Worm (Caenorhabditis elegans) whole organism, young adult: ENCODE results near the gene F09B9.5.
A peak's percentile ranks its signal among the peaks of the same experiment; 100 is the strongest.

ENCODE experiments used
- B0035.1 ChIP-seq: sonication (generic microtip); optimal IDR thresholded peaks from 2 replicates; lab custom pipeline; 2016; ENCODE audit warnings: missing genetic modification characterization, mild to moderate bottlenecking, missing compliant biosample characterization, missing genotype, missing genetic modification reagents
- B0336.3 ChIP-seq: fragments of 200-800 bp; sonication (Bioruptor generic); IDR thresholded peaks from 2 replicates; pipeline ENCODE4 v1.3.6; 2022; ENCODE audit warnings: missing genetic modification characterization, missing compliant biosample characterization
- D2030.7 ChIP-seq: fragments of 200-800 bp; sonication (Bioruptor generic); IDR thresholded peaks from 2 replicates; pipeline ENCODE4 v1.3.6; 2022; ENCODE audit warnings: missing genetic modification reagents, missing genetic modification characterization, missing compliant biosample characterization
- F10E7.11 ChIP-seq: sonication (generic microtip); optimal IDR thresholded peaks from 2 replicates; lab custom pipeline; 2017; ENCODE audit warnings: mild to moderate bottlenecking, missing genetic modification characterization, moderate library complexity, missing compliant biosample characterization
- F37B4.10 ChIP-seq: fragments of 200-800 bp; sonication (Bioruptor generic); IDR thresholded peaks from 2 replicates; pipeline ENCODE4 v1.3.6; 2022; ENCODE audit warnings: missing genetic modification characterization, missing compliant biosample characterization
- F39B2.1 ChIP-seq: fragments of 200-800 bp; sonication (Bioruptor generic); IDR thresholded peaks from 2 replicates; pipeline ENCODE4 v1.3.6; 2022; ENCODE audit warnings: missing genetic modification reagents, missing genetic modification characterization, missing compliant biosample characterization
- F57A8.1 ChIP-seq: fragments of 200-800 bp; sonication (Bioruptor generic); optimal IDR thresholded peaks from 2 replicates; lab custom pipeline; 2018; ENCODE audit warnings: mild to moderate bottlenecking, missing genetic modification characterization, moderate library complexity, missing compliant biosample characterization
- K11D2.4 ChIP-seq: fragments of 200-800 bp; sonication (Bioruptor generic); IDR thresholded peaks from 2 replicates; pipeline ENCODE4 v1.3.6; 2022; ENCODE audit warnings: missing genetic modification reagents, missing genetic modification characterization, missing compliant biosample characterization
- K12H6.12 ChIP-seq: fragments of 200-800 bp; sonication (Bioruptor generic); optimal IDR thresholded peaks from 2 replicates; lab custom pipeline; 2018; ENCODE audit warnings: mild to moderate bottlenecking, missing genetic modification characterization, missing compliant biosample characterization
- T26A5.8 ChIP-seq: sonication (generic microtip); optimal IDR thresholded peaks from 2 replicates; lab custom pipeline; 2016; ENCODE audit warnings: missing genetic modification characterization, missing compliant biosample characterization
- Y53G8AR.9 ChIP-seq: fragments of 200-800 bp; sonication (Bioruptor generic); conservative IDR thresholded peaks from 2 replicates; pipeline ENCODE4 v1.3.6; 2022; ENCODE audit warnings: missing genetic modification reagents, missing genetic modification characterization, missing compliant biosample characterization
- Y67H2A.10 ChIP-seq: fragments of 200-800 bp; sonication (Bioruptor generic); conservative IDR thresholded peaks from 2 replicates; pipeline ENCODE4 v1.3.6; 2022; ENCODE audit warnings: missing genetic modification reagents, missing genetic modification characterization, missing compliant biosample characterization
- akir-1 ChIP-seq: fragments of 200-800 bp; sonication (Bioruptor generic); optimal IDR thresholded peaks from 2 replicates; lab custom pipeline; 2018; ENCODE audit warnings: mild to moderate bottlenecking, missing genetic modification characterization, moderate library complexity, missing compliant biosample characterization
- aptf-2 ChIP-seq: fragments of 200-800 bp; sonication (Bioruptor generic); conservative IDR thresholded peaks from 2 replicates; pipeline ENCODE4 v1.3.6; 2022; ENCODE audit warnings: missing genetic modification reagents, missing genetic modification characterization, missing compliant biosample characterization
- attf-6 ChIP-seq: fragments of 200-800 bp; sonication (Bioruptor generic); IDR thresholded peaks from 2 replicates; pipeline ENCODE4 v1.3.6; 2022; ENCODE audit warnings: missing genetic modification reagents, missing genetic modification characterization, missing compliant biosample characterization
- bed-2 ChIP-seq: fragments of 200-800 bp; sonication (Bioruptor generic); IDR thresholded peaks from 2 replicates; pipeline ENCODE4 v1.3.6; 2022; ENCODE audit warnings: missing genetic modification reagents, missing genetic modification characterization, missing compliant biosample characterization
- cebp-2 ChIP-seq: fragments of 200-800 bp; sonication (Bioruptor generic); IDR thresholded peaks from 2 replicates; pipeline ENCODE4 v1.3.6; 2022; ENCODE audit warnings: missing genetic modification characterization, missing compliant biosample characterization
- ceh-100 ChIP-seq: fragments of 200-800 bp; sonication (Bioruptor generic); IDR thresholded peaks from 2 replicates; pipeline ENCODE4 v1.3.6; 2022; ENCODE audit warnings: missing genetic modification reagents, missing genetic modification characterization, missing compliant biosample characterization
- ceh-91 ChIP-seq: fragments of 200-800 bp; sonication (Bioruptor generic); IDR thresholded peaks from 2 replicates; pipeline ENCODE4 v1.3.6; 2022; ENCODE audit warnings: missing genetic modification reagents, missing genetic modification characterization, missing compliant biosample characterization
- dox-1 ChIP-seq: fragments of 200-800 bp; sonication (Bioruptor generic); IDR thresholded peaks from 2 replicates; pipeline ENCODE4 v1.3.6; 2022; ENCODE audit warnings: missing genetic modification reagents, missing genetic modification characterization, missing compliant biosample characterization
- efl-1 ChIP-seq: fragments of 150-350 bp; optimal IDR thresholded peaks from 2 replicates; lab custom pipeline; 2014; ENCODE audit warnings: missing biosample characterization, missing genetic modification reagents, missing genetic modification characterization
- egrh-3 ChIP-seq: fragments of 200-800 bp; sonication (Bioruptor generic); IDR thresholded peaks from 2 replicates; pipeline ENCODE4 v1.3.6; 2022; ENCODE audit warnings: missing genetic modification reagents, missing genetic modification characterization, missing compliant biosample characterization
- ekl-4 ChIP-seq: fragments of 200-800 bp; sonication (Bioruptor generic); IDR thresholded peaks from 2 replicates; pipeline ENCODE4 v1.3.6; 2022; ENCODE audit warnings: missing genetic modification reagents, missing genetic modification characterization, missing compliant biosample characterization
- fkh-3 ChIP-seq: sonication (generic microtip); optimal IDR thresholded peaks from 2 replicates; lab custom pipeline; 2016; ENCODE audit warnings: mild to moderate bottlenecking, missing genetic modification characterization, missing compliant biosample characterization
- hlh-12 ChIP-seq: sonication (generic microtip); optimal IDR thresholded peaks from 2 replicates; lab custom pipeline; 2016; ENCODE audit warnings: missing genetic modification characterization, missing compliant biosample characterization
- hmg-1.2 ChIP-seq: fragments of 200-800 bp; sonication (Bioruptor generic); IDR thresholded peaks from 2 replicates; pipeline ENCODE4 v1.3.6; 2022; ENCODE audit warnings: missing genetic modification reagents, missing genetic modification characterization, missing compliant biosample characterization
- lag-1 ChIP-seq: fragments of 200-800 bp; sonication (Bioruptor generic); IDR thresholded peaks from 2 replicates; pipeline ENCODE4 v1.3.6; 2022; ENCODE audit warnings: missing genetic modification reagents, missing genetic modification characterization, missing compliant biosample characterization
- lin-35 ChIP-seq, 3 experiments: fragments of 150-350 bp in 2 of 3; sonication (generic microtip) in 1 of 3; optimal IDR thresholded peaks; 2 replicates each; lab custom pipeline; 2014 to 2018; ENCODE audit warnings: missing biosample characterization in 3 of 3, missing genetic modification characterization in 3 of 3, missing genetic modification reagents in 3 of 3
- madf-10 ChIP-seq: sonication (generic microtip); optimal IDR thresholded peaks from 2 replicates; lab custom pipeline; 2016; ENCODE audit warnings: mild to moderate bottlenecking, missing genetic modification characterization, missing compliant biosample characterization
- madf-6 ChIP-seq: fragments of 200-800 bp; sonication (Bioruptor generic); IDR thresholded peaks from 2 replicates; pipeline ENCODE4 v1.3.6; 2022; ENCODE audit warnings: missing genetic modification reagents, missing genetic modification characterization, missing compliant biosample characterization
- mcd-1 ChIP-seq: fragments of 200-800 bp; sonication (Bioruptor generic); IDR thresholded peaks from 2 replicates; pipeline ENCODE4 v1.3.6; 2022; ENCODE audit warnings: missing genetic modification reagents, missing genetic modification characterization, missing compliant biosample characterization
- mes-4 ChIP-seq: sonication (generic microtip); optimal IDR thresholded peaks from 2 replicates; lab custom pipeline; 2016; ENCODE audit warnings: missing genotype, missing genetic modification characterization, missing compliant biosample characterization
- nfya-1 ChIP-seq: sonication (generic microtip); optimal IDR thresholded peaks from 2 replicates; lab custom pipeline; 2017; ENCODE audit warnings: antibody characterized with exemption, missing compliant biosample characterization, missing genetic modification characterization, borderline replicate concordance; ENCODE audit not compliant: insufficient read depth
- nfya-2 ChIP-seq: fragments of 200-800 bp; sonication (Bioruptor generic); IDR thresholded peaks from 2 replicates; pipeline ENCODE4 v1.3.6; 2022; ENCODE audit warnings: missing genetic modification reagents, missing genetic modification characterization, missing compliant biosample characterization
- nhr-80 ChIP-seq: sonication (generic microtip); optimal IDR thresholded peaks from 2 replicates; lab custom pipeline; 2016; ENCODE audit warnings: missing genetic modification characterization, missing compliant biosample characterization
- pbrm-1 ChIP-seq: fragments of 200-800 bp; sonication (Bioruptor generic); IDR thresholded peaks from 2 replicates; pipeline ENCODE4 v1.3.6; 2022; ENCODE audit warnings: missing genetic modification reagents, missing genetic modification characterization, missing compliant biosample characterization
- pha-4 ChIP-seq: fragments of 150-350 bp; sonication (generic microtip); optimal IDR thresholded peaks from 2 replicates; lab custom pipeline; 2014; ENCODE audit warnings: missing biosample characterization, missing genetic modification reagents, missing genetic modification characterization
- rcor-1 ChIP-seq: fragments of 200-800 bp; sonication (Bioruptor generic); IDR thresholded peaks from 2 replicates; pipeline ENCODE4 v1.3.6; 2022; ENCODE audit warnings: missing genetic modification reagents, missing genetic modification characterization, missing compliant biosample characterization
- rpc-1 ChIP-seq, 2 experiments: fragments of 150-350 bp in 1 of 2; sonication (generic microtip) in 1 of 2; optimal IDR thresholded peaks; 2 replicates each; lab custom pipeline; 2014 to 2018; ENCODE audit warnings: missing biosample characterization in 1 of 2, missing genetic modification characterization in 1 of 2, missing genetic modification reagents in 1 of 2, missing genotype in 1 of 2
- snpc-1.1 ChIP-seq: sonication (generic microtip); optimal IDR thresholded peaks from 2 replicates; lab custom pipeline; 2017; ENCODE audit warnings: missing genetic modification characterization, mild to moderate bottlenecking, missing compliant biosample characterization, antibody characterized with exemption, moderate library complexity, missing genotype, missing genetic modification reagents; ENCODE audit not compliant: insufficient read depth
- tlf-1 ChIP-seq: fragments of 200-800 bp; sonication (Bioruptor generic); optimal IDR thresholded peaks from 2 replicates; lab custom pipeline; 2018; ENCODE audit warnings: mild to moderate bottlenecking, missing genetic modification characterization, missing compliant biosample characterization
- xnd-1 ChIP-seq: sonication (generic microtip); optimal IDR thresholded peaks from 2 replicates; lab custom pipeline; 2016; ENCODE audit warnings: missing genotype, missing genetic modification reagents, missing genetic modification characterization, missing compliant biosample characterization
- zfh-2 ChIP-seq: fragments of 200-800 bp; sonication (Bioruptor generic); conservative IDR thresholded peaks from 2 replicates; pipeline ENCODE4 v1.3.6; 2022; ENCODE audit warnings: missing genetic modification reagents, missing genetic modification characterization, missing compliant biosample characterization
- zim-3 ChIP-seq: sonication (generic microtip); optimal IDR thresholded peaks from 2 replicates; lab custom pipeline; 2017; ENCODE audit warnings: mild to moderate bottlenecking, missing genetic modification characterization, moderate library complexity, missing compliant biosample characterization
- ztf-25 ChIP-seq: fragments of 200-800 bp; sonication (Bioruptor generic); IDR thresholded peaks from 2 replicates; pipeline ENCODE4 v1.3.6; 2022; ENCODE audit warnings: missing genetic modification reagents, missing genetic modification characterization, missing compliant biosample characterization

F09B9.5 gene

ce11 chrX:10148235-10148872, 6.3 kb upstream of the F09B9.5 start (continued):
- 0 out of 2 replicates have a peak, but pooled peaks have one; percentile 61 for TF ChIP-seq ztf-25 (GFP tag; lab: Robert Waterston, UW)
- TF ChIP-seq Y67H2A.10 = no peak
- 0 out of 2 replicates have a peak, but pooled peaks have one; percentile 3 for TF ChIP-seq mcd-1 (GFP tag; lab: Robert Waterston, UW)
- TF ChIP-seq ceh-91 (GFP tag; lab: Robert Waterston, UW) = 0 out of 2 replicates have a peak, but pooled peaks have one; percentile 23
- TF ChIP-seq tlf-1 (GFP tag; lab: Kevin White, UChicago) = no peak
- no peak for TF ChIP-seq zim-3 (tag; lab: Kevin White, UChicago)
- TF ChIP-seq T26A5.8 (tag; lab: Kevin White, UChicago) = no peak
- no peak for TF ChIP-seq F10E7.11 (tag; lab: Kevin White, UChicago)
- no peak for TF ChIP-seq egrh-3 (GFP tag; lab: Robert Waterston, UW)
- TF ChIP-seq xnd-1 (tag; lab: Kevin White, UChicago) = no peak
- no peak for TF ChIP-seq lag-1 (GFP tag; lab: Robert Waterston, UW)
- TF ChIP-seq ceh-100 (GFP tag; lab: Robert Waterston, UW) = no peak
- 0 out of 2 replicates have a peak, but pooled peaks have one; percentile 70 for TF ChIP-seq cebp-2
- TF ChIP-seq dox-1 (GFP tag; lab: Robert Waterston, UW) = peak; percentile 56
- TF ChIP-seq madf-10 (tag; lab: Kevin White, UChicago) = peak; percentile 55
- TF ChIP-seq attf-6 = 0 out of 2 replicates have a peak, but pooled peaks have one; percentile 36
- no peak for TF ChIP-seq nfya-2 (GFP tag; lab: Robert Waterston, UW)
- no peak for TF ChIP-seq nfya-1
- 0 out of 2 replicates have a peak, but pooled peaks have one; percentile 32 for TF ChIP-seq B0336.3
- TF ChIP-seq K12H6.12 = peak; percentile 14
- TF ChIP-seq hlh-12 = no peak
- TF ChIP-seq ekl-4 = peak; percentile 55; the same call in 1 of the 2 replicates
- peak; percentile 23 for TF ChIP-seq nhr-80 (tag; lab: Kevin White, UChicago)
- peak; percentile 63; the same call in 1 of the 2 replicates for TF ChIP-seq madf-6 (GFP tag; lab: Robert Waterston, UW)
- TF ChIP-seq efl-1 (GFP tag; lab: Kevin White, UChicago) = no peak
- no peak for TF ChIP-seq Y53G8AR.9 (GFP tag; lab: Robert Waterston, UW)
- peak; percentile 55 for TF ChIP-seq hmg-1.2 (GFP tag; lab: Robert Waterston, UW)
- TF ChIP-seq B0035.1 (tag; lab: Kevin White, UChicago) = peak; percentile 16
- no peak for TF ChIP-seq fkh-3
- no peak for TF ChIP-seq akir-1 (GFP tag; lab: Kevin White, UChicago)
- peak; percentile 91 for TF ChIP-seq D2030.7 (GFP tag; lab: Robert Waterston, UW)
- no peak for TF ChIP-seq F57A8.1 (GFP tag; lab: Kevin White, UChicago)

DNA sequence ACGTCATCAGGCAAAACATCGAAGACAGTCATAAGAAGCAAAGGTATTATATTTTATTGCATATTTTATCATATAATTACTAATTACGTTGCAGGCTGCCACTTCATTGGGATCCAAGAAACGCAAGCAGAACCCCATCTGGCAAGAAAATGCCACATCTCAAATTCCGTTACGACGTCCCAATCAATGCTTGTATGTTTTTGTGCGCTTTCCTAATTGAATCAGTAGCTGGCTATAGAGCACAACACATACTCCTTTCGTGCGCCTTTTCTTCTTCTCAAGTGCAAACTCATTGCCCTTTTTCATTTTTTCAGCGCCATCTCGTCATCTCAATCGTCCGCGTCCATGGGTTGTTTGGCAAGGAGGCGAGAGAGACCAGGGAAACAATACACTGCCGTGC, 3.7 kb upstream of the F09B9.5 start:
- TF ChIP-seq rpc-1 (optimal IDR thresholded peaks at IDR 0.05; lab: Kevin White, UChicago) = no peak
- no peak for TF ChIP-seq rpc-1 (tag; optimal IDR thresholded peaks at IDR 0.05; lab: Kevin White, UChicago)
- TF ChIP-seq zfh-2 (GFP tag; lab: Robert Waterston, UW) = 0 out of 2 replicates have a peak, but pooled peaks have one; percentile 11
- TF ChIP-seq, all 124 proteins: peak for 1

ce11 chrX:10155127-10155526, 510 bp downstream of the F09B9.5 start:
- no peak for TF ChIP-seq nfya-2 (GFP tag; lab: Robert Waterston, UW)
- TF ChIP-seq bed-2 (GFP tag; lab: Robert Waterston, UW) = no peak
- no peak for TF ChIP-seq F37B4.10 (GFP tag; lab: Robert Waterston, UW)
- no peak for TF ChIP-seq tlf-1 (GFP tag; lab: Kevin White, UChicago)
- TF ChIP-seq pbrm-1 (GFP tag; lab: Robert Waterston, UW) = no peak
- no peak for TF ChIP-seq rcor-1
- no peak for TF ChIP-seq mes-4
- TF ChIP-seq nfya-1 = no peak
- TF ChIP-seq lin-35 (GFP tag; optimal IDR thresholded peaks at IDR 0.05; lab: Kevin White, UChicago) = no peak
- no peak for TF ChIP-seq F39B2.1 (GFP tag; lab: Robert Waterston, UW)
- TF ChIP-seq ceh-100 (GFP tag; lab: Robert Waterston, UW) = no peak
- no peak for TF ChIP-seq K11D2.4 (GFP tag; lab: Robert Waterston, UW)
- no peak for TF ChIP-seq snpc-1.1 (tag; lab: Kevin White, UChicago)
- no peak for TF ChIP-seq rpc-1 (optimal IDR thresholded peaks at IDR 0.05; lab: Kevin White, UChicago)
- TF ChIP-seq rpc-1 (tag; optimal IDR thresholded peaks at IDR 0.05; lab: Kevin White, UChicago) = no peak
- no peak for TF ChIP-seq pha-4 (tag; lab: Kevin White, UChicago)
- no peak for TF ChIP-seq aptf-2 (GFP tag; lab: Robert Waterston, UW)
- TF ChIP-seq K12H6.12 = no peak
